Fruit fly (Drosophila melanogaster): ENCODE measurements around the gene Glut1.

dm6 chr3L:884239-884638 lies 29.6 kb upstream of the Glut1 start:
- TF ChIP-seq CTCF (optimal IDR thresholded peaks at IDR 0.05): no peak
- no peak for TF ChIP-seq CG8478 (optimal IDR thresholded peaks at IDR 0.05)

All from S2 (cell line).